Fruit fly (Drosophila melanogaster) whole organism, adult: ENCODE data around the gene CG5687.

Experiments used
- CG11617 ChIP-seq: fragments of 200-800 bp; sonication (Bioruptor generic); optimal IDR thresholded peaks from 2 replicates; lab custom pipeline; 2017; ENCODE audit warnings: mild to moderate bottlenecking, missing biosample characterization, missing genetic modification reagents, missing genetic modification characterization
- CG12768 ChIP-seq: fragments of 200-800 bp; sonication (Bioruptor generic); optimal IDR thresholded peaks from 2 replicates; lab custom pipeline; 2017; ENCODE audit warnings: missing biosample characterization, missing genetic modification characterization, mild to moderate bottlenecking, moderate library complexity, missing genetic modification reagents
- CG14711 ChIP-seq: fragments of 200-800 bp; sonication (Bioruptor generic); optimal IDR thresholded peaks from 2 replicates; lab custom pipeline; 2018; ENCODE audit warnings: missing biosample characterization, mild to moderate bottlenecking, missing genetic modification characterization, moderate library complexity
- CG1620 ChIP-seq: fragments of 200-800 bp; sonication (Bioruptor generic); optimal IDR thresholded peaks from 2 replicates; lab custom pipeline; 2016; ENCODE audit warnings: missing biosample characterization, missing genetic modification characterization
- CG33017 ChIP-seq: fragments of 200-800 bp; sonication (Bioruptor generic); optimal IDR thresholded peaks from 2 replicates; lab custom pipeline; 2018; ENCODE audit warnings: missing biosample characterization, mild to moderate bottlenecking, missing genetic modification characterization, moderate library complexity
- CG5204 ChIP-seq: fragments of 200-800 bp; sonication (Bioruptor generic); optimal IDR thresholded peaks from 2 replicates; lab custom pipeline; 2016; ENCODE audit warnings: missing biosample characterization, missing genetic modification characterization
- CG7045 ChIP-seq: fragments of 200-800 bp; sonication (Bioruptor generic); optimal IDR thresholded peaks from 2 replicates; lab custom pipeline; 2017; ENCODE audit warnings: missing biosample characterization, mild to moderate bottlenecking, missing genetic modification characterization
- CG7101 ChIP-seq: fragments of 200-800 bp; sonication (Bioruptor generic); optimal IDR thresholded peaks from 2 replicates; lab custom pipeline; 2018; ENCODE audit warnings: missing biosample characterization, mild to moderate bottlenecking, missing genetic modification characterization, moderate library complexity
- Clk ChIP-seq: fragments of 200-800 bp; sonication (Bioruptor generic); optimal IDR thresholded peaks from 2 replicates; lab custom pipeline; 2017; ENCODE audit warnings: missing biosample characterization, missing genetic modification characterization
- Crg-1 ChIP-seq: fragments of 200-800 bp; sonication (Bioruptor generic); optimal IDR thresholded peaks from 2 replicates; lab custom pipeline; 2016; ENCODE audit warnings: missing biosample characterization, missing genetic modification characterization
- Hr96 ChIP-seq: fragments of 200-800 bp; sonication (Bioruptor generic); optimal IDR thresholded peaks from 2 replicates; lab custom pipeline; 2016; ENCODE audit warnings: missing biosample characterization, missing genetic modification characterization
- Mnt ChIP-seq: fragments of 200-800 bp; sonication (Bioruptor generic); optimal IDR thresholded peaks from 2 replicates; lab custom pipeline; 2016; ENCODE audit warnings: missing biosample characterization, mild to moderate bottlenecking, missing genetic modification characterization
- bab1 ChIP-seq: fragments of 200-800 bp; sonication (Bioruptor generic); optimal IDR thresholded peaks from 3 replicates; lab custom pipeline; 2019; ENCODE audit warnings: missing biosample characterization, mild to moderate bottlenecking, missing genetic modification characterization, moderate library complexity
- cic ChIP-seq: fragments of 200-800 bp; sonication (Bioruptor generic); optimal IDR thresholded peaks from 2 replicates; lab custom pipeline; 2017; ENCODE audit warnings: missing biosample characterization, mild to moderate bottlenecking, missing genetic modification characterization, moderate library complexity
- cnc ChIP-seq, 2 experiments: fragments of >200 bp; optimal IDR thresholded peaks; 2 replicates each; lab custom pipeline; 2017
- kay ChIP-seq: fragments of 200-800 bp; sonication (Bioruptor generic); peaks from one replicate; lab custom pipeline; 2016; ENCODE audit warnings: missing biosample characterization, missing genetic modification characterization, borderline replicate concordance
- ovo ChIP-seq: fragments of 200-800 bp; sonication (Bioruptor generic); optimal IDR thresholded peaks from 2 replicates; lab custom pipeline; 2016; ENCODE audit warnings: missing biosample characterization, missing genetic modification characterization
- pad ChIP-seq: fragments of 200-800 bp; sonication (Bioruptor generic); optimal IDR thresholded peaks from 3 replicates; lab custom pipeline; 2017; ENCODE audit warnings: missing biosample characterization, missing genetic modification characterization, mild to moderate bottlenecking, moderate library complexity, missing genetic modification reagents
- tj ChIP-seq: fragments of 200-800 bp; sonication (Bioruptor generic); optimal IDR thresholded peaks from 3 replicates; lab custom pipeline; 2017; ENCODE audit warnings: missing biosample characterization, mild to moderate bottlenecking, missing genetic modification characterization, moderate library complexity
- toe ChIP-seq: fragments of 200-800 bp; sonication (Bioruptor generic); optimal IDR thresholded peaks from 2 replicates; lab custom pipeline; 2016; ENCODE audit warnings: missing biosample characterization, missing genetic modification characterization

Gene CG5687

dm6 chr3L:1968401-1968800, 29.5 kb upstream of the CG5687 start:
- TF ChIP-seq toe (no peak), kay (GFP tag; lab: Kevin White, UChicago) (peak; percentile 91)

dm6 chr3L:1967452-1968310, 28.8 kb upstream of the CG5687 start:
- peak; percentile 72 for TF ChIP-seq cic (GFP tag; lab: Kevin White, UChicago)
- peak; percentile 17 for TF ChIP-seq CG1620 (GFP tag; lab: Kevin White, UChicago)
- peak in 1 of 2 experiments; percentile 58 for TF ChIP-seq cnc (optimal IDR thresholded peaks at IDR 0.05; lab: Kevin White, UChicago)
- TF ChIP-seq CG11617 (GFP tag; lab: Kevin White, UChicago): no peak
- no peak for TF ChIP-seq toe
- no peak for TF ChIP-seq kay (GFP tag; lab: Kevin White, UChicago)
- TF ChIP-seq Clk (GFP tag; lab: Kevin White, UChicago): peak; percentile 49
- TF ChIP-seq bab1 (GFP tag; lab: Kevin White, UChicago): peak; percentile 59
- no peak for TF ChIP-seq CG14711 (tag; lab: Kevin White, UChicago)
- TF ChIP-seq CG12768: peak; percentile 47
- peak; percentile 15 for TF ChIP-seq ovo
- TF ChIP-seq tj: peak; percentile 28
- peak; percentile 63 for TF ChIP-seq CG7101 (tag; lab: Kevin White, UChicago)
- TF ChIP-seq Crg-1 (GFP tag; lab: Kevin White, UChicago): peak; percentile 15
- TF ChIP-seq CG5204 (GFP tag; lab: Kevin White, UChicago): no peak
- peak; percentile 73 for TF ChIP-seq Mnt (GFP tag; lab: Kevin White, UChicago)
- TF ChIP-seq Hr96 (GFP tag; lab: Kevin White, UChicago): no peak
- TF ChIP-seq CG33017 (tag; lab: Kevin White, UChicago): peak; percentile 60
- peak; percentile 28 for TF ChIP-seq pad (GFP tag; lab: Kevin White, UChicago)
- peak; percentile 41 for TF ChIP-seq CG7045 (GFP tag; lab: Kevin White, UChicago)

- TF ChIP-seq cic (GFP tag; lab: Kevin White, UChicago) (peak; percentile 29), CG33017 (tag; lab: Kevin White, UChicago) (no peak)
These were observed 25.8 kb upstream of the CG5687 start for dm6 chr3L:1964599-1965143.

- no peak for TF ChIP-seq CG33017 (tag; lab: Kevin White, UChicago)
- peak; percentile 18 for TF ChIP-seq Mnt (GFP tag; lab: Kevin White, UChicago)
- no peak for TF ChIP-seq CG7101 (tag; lab: Kevin White, UChicago)
- TF ChIP-seq bab1 (GFP tag; lab: Kevin White, UChicago): peak; percentile 33
- TF ChIP-seq CG14711 (tag; lab: Kevin White, UChicago): peak; percentile 10
- TF ChIP-seq CG11617 (GFP tag; lab: Kevin White, UChicago): peak; percentile 41
- peak; percentile 59 for TF ChIP-seq tj
These were observed 25.2 kb upstream of the CG5687 start, which contains the start of gene mv for dm6 chr3L:1964099-1964498. TSS of gene mv (minus strand) at chr3L:1964178.

- TF ChIP-seq ovo (no peak), pad (GFP tag; lab: Kevin White, UChicago) (no peak), bab1 (GFP tag; lab: Kevin White, UChicago) (no peak), tj (no peak), Mnt (GFP tag; lab: Kevin White, UChicago) (no peak), Hr96 (GFP tag; lab: Kevin White, UChicago) (no peak), CG14711 (tag; lab: Kevin White, UChicago) (no peak), cnc (optimal IDR thresholded peaks at IDR 0.05; lab: Kevin White, UChicago) (no peak), CG1620 (GFP tag; lab: Kevin White, UChicago) (no peak), Crg-1 (GFP tag; lab: Kevin White, UChicago) (no peak), kay (GFP tag; lab: Kevin White, UChicago) (no peak), CG12768 (no peak), cic (GFP tag; lab: Kevin White, UChicago) (no peak), toe (no peak), CG33017 (tag; lab: Kevin White, UChicago) (no peak), CG5204 (GFP tag; lab: Kevin White, UChicago) (no peak), CG7045 (GFP tag; lab: Kevin White, UChicago) (no peak), CG7101 (tag; lab: Kevin White, UChicago) (no peak), Clk (GFP tag; lab: Kevin White, UChicago) (no peak)
These were observed 24.1 kb upstream of the CG5687 start, which contains the start of gene SCOT for dm6 chr3L:1962964-1963363. TSS of gene SCOT (plus strand) at chr3L:1963143.

dm6 chr3L:1947463-1948126, 8.7 kb upstream of the CG5687 start, which contains the start of the genes mu2 and Cnb:
TSS of gene mu2 (minus strand) at chr3L:1947475.
TSS of gene Cnb (plus strand) at chr3L:1947565.
- TF ChIP-seq CG14711 (tag; lab: Kevin White, UChicago) (peak; percentile 94), CG1620 (GFP tag; lab: Kevin White, UChicago) (peak; percentile 9), CG7101 (tag; lab: Kevin White, UChicago) (peak; percentile 2), CG7045 (GFP tag; lab: Kevin White, UChicago) (peak; percentile 25), Hr96 (GFP tag; lab: Kevin White, UChicago) (peak; percentile 57), Mnt (GFP tag; lab: Kevin White, UChicago) (peak; percentile 37), bab1 (GFP tag; lab: Kevin White, UChicago) (peak; percentile 32), CG5204 (GFP tag; lab: Kevin White, UChicago) (peak; percentile 54), CG12768 (peak; percentile 47), kay (GFP tag; lab: Kevin White, UChicago) (no peak), toe (peak; percentile 71), CG33017 (tag; lab: Kevin White, UChicago) (no peak), tj (no peak), CG11617 (GFP tag; lab: Kevin White, UChicago) (peak; percentile 16)
